Fruit fly (Drosophila melanogaster): Measurements from ENCODE around the gene ssx.

Gene ssx

DNA sequence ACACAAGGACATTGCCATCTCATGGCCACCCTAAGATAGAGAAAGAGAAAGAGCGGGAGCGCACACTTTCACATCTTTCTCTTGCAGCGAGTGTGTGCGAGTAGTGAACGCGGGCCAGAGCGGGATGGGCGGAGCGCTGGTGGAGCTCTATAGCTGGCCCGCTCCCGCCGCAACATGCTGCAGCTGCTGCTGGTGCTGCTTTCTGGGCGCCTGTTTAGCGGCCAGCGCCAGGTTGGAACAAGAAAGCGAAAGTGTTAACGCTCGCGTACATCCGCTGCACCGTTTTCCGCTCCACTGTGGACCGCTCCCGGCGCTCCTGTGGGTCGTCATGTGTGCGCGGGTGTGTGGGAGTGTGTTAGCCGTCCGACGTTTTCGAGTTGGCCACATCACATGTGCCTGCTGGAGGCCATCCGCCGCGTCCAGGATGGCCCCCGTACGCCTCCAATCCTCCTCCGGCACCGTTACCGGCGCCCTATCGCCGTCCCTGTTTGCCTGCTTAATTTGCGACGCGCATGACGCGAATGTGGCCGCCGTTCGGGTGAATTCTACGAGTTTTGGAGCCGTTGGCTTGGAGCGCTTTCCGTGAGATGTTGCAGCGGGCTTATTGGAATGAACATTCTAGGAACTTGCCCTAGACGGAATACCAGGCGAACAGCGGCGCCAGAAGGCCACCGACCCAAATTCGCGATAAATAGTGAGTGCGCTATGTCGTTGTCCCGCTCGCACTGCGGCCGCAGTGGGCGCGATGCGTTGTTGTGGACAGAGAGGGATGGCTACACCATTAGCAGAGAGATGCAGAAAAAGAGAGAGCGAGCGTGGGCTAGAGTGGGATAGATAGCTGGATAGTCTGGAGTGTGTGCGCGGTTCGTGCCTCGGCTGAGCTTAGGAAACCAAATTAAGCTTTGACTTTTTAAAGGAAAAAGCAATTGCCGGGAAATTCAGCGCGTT lies 28.9 kb downstream of the ssx start:
- TF ChIP-seq toe (GFP tag; optimal IDR thresholded peaks at IDR 0.05) = no peak
- TF ChIP-seq cic (GFP tag; optimal IDR thresholded peaks at IDR 0.05) = peak; percentile 79
- peak; percentile 50 for TF ChIP-seq tj (GFP tag; optimal IDR thresholded peaks at IDR 0.05)
- TF ChIP-seq Hr96 (GFP tag; optimal IDR thresholded peaks at IDR 0.05) = peak; percentile 45
- TF ChIP-seq CG5204 (GFP tag; optimal IDR thresholded peaks at IDR 0.05) = peak; percentile 27
- no peak for TF ChIP-seq CG7101 (tag; optimal IDR thresholded peaks at IDR 0.05)
- TF ChIP-seq CG7045 (GFP tag; optimal IDR thresholded peaks at IDR 0.05) = peak; percentile 52
- TF ChIP-seq Clk (GFP tag; optimal IDR thresholded peaks at IDR 0.05) = peak; percentile 22
- peak; percentile 82 for TF ChIP-seq CG12768 (GFP tag; optimal IDR thresholded peaks at IDR 0.05)
- no peak for TF ChIP-seq CG33017 (tag; optimal IDR thresholded peaks at IDR 0.05)
- TF ChIP-seq CG1620 (GFP tag; optimal IDR thresholded peaks at IDR 0.05) = peak; percentile 6
- no peak for TF ChIP-seq CG14711 (tag; optimal IDR thresholded peaks at IDR 0.05)
- TF ChIP-seq cnc (optimal IDR thresholded peaks at IDR 0.05) = no peak
- peak; percentile 71 for TF ChIP-seq CG11617 (GFP tag; optimal IDR thresholded peaks at IDR 0.05)
- TF ChIP-seq ovo (GFP tag; optimal IDR thresholded peaks at IDR 0.05) = peak; percentile 87
- TF ChIP-seq bab1 (GFP tag; optimal IDR thresholded peaks at IDR 0.05) = no peak
- peak; percentile 79 for TF ChIP-seq Mnt (GFP tag; optimal IDR thresholded peaks at IDR 0.05)
- no peak for TF ChIP-seq kay (GFP tag; ENCODE audit: borderline replicate concordance)
- peak; percentile 63 for TF ChIP-seq pad (GFP tag; optimal IDR thresholded peaks at IDR 0.05)
- TF ChIP-seq Crg-1 (GFP tag; optimal IDR thresholded peaks at IDR 0.05) = no peak

DNA sequence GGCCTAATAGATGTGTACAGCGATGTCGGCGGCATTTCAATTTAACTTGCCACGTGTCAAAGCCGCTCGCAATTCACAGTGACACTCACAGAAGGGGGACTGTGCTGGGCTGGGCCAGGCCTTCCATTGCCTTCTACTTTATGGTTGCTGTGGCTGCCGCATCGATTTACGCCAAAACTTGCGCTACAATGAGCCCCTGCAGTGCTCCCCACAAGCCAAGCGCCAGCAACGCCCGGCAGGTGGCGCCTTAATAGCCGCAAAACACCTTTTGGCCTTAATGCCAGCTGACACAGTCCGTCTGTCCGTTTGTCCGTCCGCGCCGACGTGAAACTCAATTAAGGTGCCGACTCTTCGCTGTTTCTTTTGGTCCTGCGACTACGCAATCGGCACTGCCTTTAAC lies 34.6 kb downstream of the ssx start:
- TF ChIP-seq CG1620 (GFP tag; optimal IDR thresholded peaks at IDR 0.05) (no peak), CG5204 (GFP tag; optimal IDR thresholded peaks at IDR 0.05) (no peak), Mnt (GFP tag; optimal IDR thresholded peaks at IDR 0.05) (no peak)

DNA sequence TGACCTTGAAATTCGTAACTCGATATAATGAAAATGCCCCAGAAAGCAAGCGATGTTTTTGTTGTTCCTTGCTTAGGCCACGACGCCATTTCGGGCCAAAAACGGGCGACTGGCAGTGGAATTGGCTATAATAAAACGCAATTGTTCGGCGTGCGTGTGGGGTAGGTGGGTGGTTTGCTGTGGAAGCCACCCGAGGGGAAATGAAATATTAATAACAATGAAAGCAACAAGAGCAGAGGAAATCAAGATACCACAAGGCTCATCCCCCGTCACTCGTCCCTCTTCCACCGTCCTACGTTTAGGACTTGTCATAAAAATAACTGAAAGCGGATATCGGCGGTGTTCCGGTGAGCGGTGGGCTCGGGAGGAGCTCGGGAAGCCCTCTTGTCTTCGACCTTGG lies 35.4 kb downstream of the ssx start:
- TF ChIP-seq CG11617 (GFP tag; optimal IDR thresholded peaks at IDR 0.05) (no peak), Mnt (GFP tag; optimal IDR thresholded peaks at IDR 0.05) (no peak), CG1620 (GFP tag; optimal IDR thresholded peaks at IDR 0.05) (no peak), pad (GFP tag; optimal IDR thresholded peaks at IDR 0.05) (no peak), CG14711 (tag; optimal IDR thresholded peaks at IDR 0.05) (no peak), ovo (GFP tag; optimal IDR thresholded peaks at IDR 0.05) (no peak), toe (GFP tag; optimal IDR thresholded peaks at IDR 0.05) (no peak), Hr96 (GFP tag; optimal IDR thresholded peaks at IDR 0.05) (no peak), CG12768 (GFP tag; optimal IDR thresholded peaks at IDR 0.05) (no peak), CG7101 (tag; optimal IDR thresholded peaks at IDR 0.05) (no peak), bab1 (GFP tag; optimal IDR thresholded peaks at IDR 0.05) (no peak), cnc (optimal IDR thresholded peaks at IDR 0.05) (no peak), Crg-1 (GFP tag; optimal IDR thresholded peaks at IDR 0.05) (no peak), CG7045 (GFP tag; optimal IDR thresholded peaks at IDR 0.05) (no peak), CG5204 (GFP tag; optimal IDR thresholded peaks at IDR 0.05) (no peak), kay (GFP tag; ENCODE audit: borderline replicate concordance) (no peak), Clk (GFP tag; optimal IDR thresholded peaks at IDR 0.05) (no peak), tj (GFP tag; optimal IDR thresholded peaks at IDR 0.05) (no peak)

DNA sequence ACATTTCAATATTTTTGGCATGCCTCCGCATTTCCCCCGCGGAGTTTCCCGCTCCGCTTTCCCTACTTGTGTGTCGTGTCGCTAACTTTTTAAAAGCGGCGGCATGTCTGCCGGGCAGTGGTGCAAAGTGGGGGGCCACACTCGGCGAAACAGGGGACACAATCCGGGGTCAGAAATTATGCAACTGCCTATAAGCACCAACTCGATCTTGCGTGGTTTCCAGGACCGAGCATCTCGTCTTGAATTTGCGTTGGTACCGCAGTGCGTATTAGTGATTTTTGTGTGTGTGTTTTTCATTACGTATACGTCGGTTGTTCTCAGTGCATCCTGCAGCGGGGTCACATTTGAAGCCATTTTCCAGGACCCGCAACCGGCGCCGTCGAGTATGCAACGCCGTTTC lies 37.3 kb downstream of the ssx start:
- TF ChIP-seq CG14711 (tag; optimal IDR thresholded peaks at IDR 0.05) = no peak
- TF ChIP-seq ovo (GFP tag; optimal IDR thresholded peaks at IDR 0.05) = no peak
- no peak for TF ChIP-seq Clk (GFP tag; optimal IDR thresholded peaks at IDR 0.05)
- no peak for TF ChIP-seq CG5204 (GFP tag; optimal IDR thresholded peaks at IDR 0.05)
- TF ChIP-seq Hr96 (GFP tag; optimal IDR thresholded peaks at IDR 0.05) = no peak
- TF ChIP-seq bab1 (GFP tag; optimal IDR thresholded peaks at IDR 0.05) = no peak
- no peak for TF ChIP-seq CG7045 (GFP tag; optimal IDR thresholded peaks at IDR 0.05)
- no peak for TF ChIP-seq CG12768 (GFP tag; optimal IDR thresholded peaks at IDR 0.05)

DNA sequence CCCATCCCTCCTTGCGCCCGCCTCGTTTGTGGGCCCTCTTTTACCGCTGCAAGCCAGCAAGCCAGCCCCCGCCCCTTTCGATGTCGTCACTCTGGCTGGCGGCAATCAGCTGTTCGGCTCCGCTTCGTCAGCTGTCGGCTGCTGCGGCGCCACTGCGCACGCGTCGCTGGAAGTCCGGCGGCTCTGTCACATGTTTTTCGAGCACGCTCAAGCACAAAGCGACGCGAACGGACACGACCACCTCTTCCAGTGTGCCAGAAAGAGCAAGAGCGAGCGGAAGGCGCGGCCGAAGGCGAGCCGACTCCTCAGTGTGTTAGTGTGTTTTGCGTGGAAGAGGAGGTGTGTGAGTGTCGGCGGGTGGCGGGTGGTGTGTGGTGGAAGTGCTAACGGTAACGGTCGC lies 38.6 kb downstream of the ssx start, which contains the start of gene futsch:
Gene futsch, plus strand, starts transcription at position 106 of the 400 bp plus-strand sequence.
- TF ChIP-seq kay (GFP tag; ENCODE audit: borderline replicate concordance) (no peak), Mnt (GFP tag; optimal IDR thresholded peaks at IDR 0.05) (no peak), tj (GFP tag; optimal IDR thresholded peaks at IDR 0.05) (no peak), CG5204 (GFP tag; optimal IDR thresholded peaks at IDR 0.05) (no peak), CG33017 (tag; optimal IDR thresholded peaks at IDR 0.05) (no peak), CG14711 (tag; optimal IDR thresholded peaks at IDR 0.05) (no peak), ovo (GFP tag; optimal IDR thresholded peaks at IDR 0.05) (no peak), CG1620 (GFP tag; optimal IDR thresholded peaks at IDR 0.05) (no peak), CG12768 (GFP tag; optimal IDR thresholded peaks at IDR 0.05) (no peak), cnc (optimal IDR thresholded peaks at IDR 0.05) (no peak), bab1 (GFP tag; optimal IDR thresholded peaks at IDR 0.05) (no peak), toe (GFP tag; optimal IDR thresholded peaks at IDR 0.05) (no peak), Clk (GFP tag; optimal IDR thresholded peaks at IDR 0.05) (no peak), Hr96 (GFP tag; optimal IDR thresholded peaks at IDR 0.05) (no peak), pad (GFP tag; optimal IDR thresholded peaks at IDR 0.05) (no peak), Crg-1 (GFP tag; optimal IDR thresholded peaks at IDR 0.05) (no peak), CG7045 (GFP tag; optimal IDR thresholded peaks at IDR 0.05) (no peak), CG11617 (GFP tag; optimal IDR thresholded peaks at IDR 0.05) (no peak), cic (GFP tag; optimal IDR thresholded peaks at IDR 0.05) (no peak), CG7101 (tag; optimal IDR thresholded peaks at IDR 0.05) (no peak)

DNA sequence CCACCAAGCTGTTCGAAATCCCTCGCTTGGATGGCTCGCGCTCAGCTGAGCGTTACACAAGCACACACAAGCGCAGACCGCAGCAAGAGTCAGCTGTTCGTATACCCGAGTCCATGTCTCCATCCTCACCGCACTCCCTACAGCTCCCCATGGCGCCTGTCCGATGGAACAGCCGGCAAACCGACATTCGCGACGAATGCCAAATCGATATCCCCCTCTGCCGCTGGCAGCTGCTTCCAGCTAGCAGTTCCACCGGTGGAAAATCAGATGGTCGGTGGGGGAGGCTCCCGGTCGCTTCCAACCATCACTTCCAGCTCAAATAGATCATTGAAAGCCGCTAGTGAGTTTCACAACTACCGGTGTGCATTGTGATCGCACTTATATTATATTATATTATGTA lies 39.9 kb downstream of the ssx start:
- TF ChIP-seq bab1 (GFP tag; optimal IDR thresholded peaks at IDR 0.05) (no peak), CG11617 (GFP tag; optimal IDR thresholded peaks at IDR 0.05) (no peak), CG14711 (tag; optimal IDR thresholded peaks at IDR 0.05) (no peak), Mnt (GFP tag; optimal IDR thresholded peaks at IDR 0.05) (no peak), tj (GFP tag; optimal IDR thresholded peaks at IDR 0.05) (no peak), CG12768 (GFP tag; optimal IDR thresholded peaks at IDR 0.05) (no peak)

Data from whole organism, adult.